Fruit fly (Drosophila melanogaster) whole organism, pupa: ENCODE results near the gene CG43246.

Experiments
- CG10348 ChIP-seq: fragments of 200-800 bp; sonication (Bioruptor generic); IDR thresholded peaks from 2 replicates; pipeline ENCODE4 v1.3.6; 2022; ENCODE audit warnings: missing biosample characterization, missing genetic modification characterization
- CG12605 ChIP-seq: fragments of 200-800 bp; sonication (Bioruptor generic); IDR thresholded peaks from 2 replicates; pipeline ENCODE4 v1.3.6; 2022; ENCODE audit warnings: missing biosample characterization, missing genetic modification characterization
- CG13204 ChIP-seq: fragments of 200-800 bp; sonication (Bioruptor generic); optimal IDR thresholded peaks from 2 replicates; lab custom pipeline; 2018; ENCODE audit warnings: missing biosample characterization, mild to moderate bottlenecking, missing genetic modification characterization, moderate library complexity
- CG14655 ChIP-seq: fragments of 200-800 bp; sonication (Bioruptor generic); optimal IDR thresholded peaks from 3 replicates; lab custom pipeline; 2017; ENCODE audit warnings: mild to moderate bottlenecking, missing biosample characterization, missing genetic modification reagents, missing genetic modification characterization
- CG15710 ChIP-seq: fragments of 200-800 bp; sonication (Bioruptor generic); optimal IDR thresholded peaks from 2 replicates; lab custom pipeline; 2018; ENCODE audit warnings: missing biosample characterization, mild to moderate bottlenecking, missing genetic modification characterization, moderate library complexity
- CG17806 ChIP-seq: fragments of 200-800 bp; sonication (Bioruptor generic); optimal IDR thresholded peaks from 2 replicates; lab custom pipeline; 2018; ENCODE audit warnings: missing biosample characterization, mild to moderate bottlenecking, missing genetic modification characterization, moderate library complexity
- CG32121 ChIP-seq: fragments of 200-800 bp; sonication (Bioruptor generic); IDR thresholded peaks from 2 replicates; pipeline ENCODE4 v1.3.6; 2022; ENCODE audit warnings: missing biosample characterization, missing genetic modification characterization
- CG34367 ChIP-seq: fragments of 200-800 bp; sonication (Bioruptor generic); optimal IDR thresholded peaks from 2 replicates; lab custom pipeline; 2018; ENCODE audit warnings: missing biosample characterization, mild to moderate bottlenecking, missing genetic modification characterization
- CG4496 ChIP-seq: fragments of 200-800 bp; sonication (Bioruptor generic); IDR thresholded peaks from 3 replicates; pipeline ENCODE4 v1.3.6; 2022; ENCODE audit warnings: missing biosample characterization, missing genetic modification characterization
- CG8159 ChIP-seq: fragments of 200-800 bp; sonication (Bioruptor generic); optimal IDR thresholded peaks from 3 replicates; lab custom pipeline; 2018; ENCODE audit warnings: missing biosample characterization, mild to moderate bottlenecking, missing genetic modification characterization, moderate library complexity
- CG8301 ChIP-seq: fragments of 200-800 bp; sonication (Bioruptor generic); optimal IDR thresholded peaks from 2 replicates; lab custom pipeline; 2018; ENCODE audit warnings: missing biosample characterization, mild to moderate bottlenecking, missing genetic modification characterization
- CG9948 ChIP-seq: fragments of 200-800 bp; sonication (Bioruptor generic); optimal IDR thresholded peaks from 2 replicates; lab custom pipeline; 2018; ENCODE audit warnings: missing biosample characterization, mild to moderate bottlenecking, missing genetic modification characterization, moderate library complexity
- D1 ChIP-seq: fragments of 200-800 bp; sonication (Bioruptor generic); optimal IDR thresholded peaks from 2 replicates; lab custom pipeline; 2018; ENCODE audit warnings: missing biosample characterization, mild to moderate bottlenecking, missing genetic modification characterization, moderate library complexity
- EcR ChIP-seq: fragments of 200-800 bp; sonication (Bioruptor generic); optimal IDR thresholded peaks from 3 replicates; lab custom pipeline; 2019; ENCODE audit warnings: missing biosample characterization, missing genetic modification characterization, mild to moderate bottlenecking, moderate library complexity, missing genetic modification reagents
- Ets98B ChIP-seq: fragments of 200-800 bp; sonication (Bioruptor generic); IDR thresholded peaks from 2 replicates; pipeline ENCODE4 v1.3.6; 2022; ENCODE audit warnings: missing biosample characterization, missing genetic modification characterization
- Pif1A ChIP-seq: fragments of 200-800 bp; sonication (Bioruptor generic); optimal IDR thresholded peaks from 3 replicates; lab custom pipeline; 2016; ENCODE audit warnings: missing biosample characterization, missing genetic modification characterization
- Pif1B ChIP-seq: fragments of 200-800 bp; sonication (Bioruptor generic); optimal IDR thresholded peaks from 3 replicates; lab custom pipeline; 2016; ENCODE audit warnings: missing biosample characterization, missing genetic modification characterization
- Snoo ChIP-seq: fragments of 200-800 bp; sonication (Bioruptor generic); optimal IDR thresholded peaks from 3 replicates; lab custom pipeline; 2017; ENCODE audit warnings: missing biosample characterization, mild to moderate bottlenecking, missing genetic modification characterization, inconsistent platforms
- fd96Ca ChIP-seq: fragments of 200-800 bp; sonication (Bioruptor generic); IDR thresholded peaks from 3 replicates; pipeline ENCODE4 v1.3.6; 2022; ENCODE audit warnings: missing biosample characterization, missing genetic modification characterization
- gl ChIP-seq: fragments of 200-800 bp; sonication (Bioruptor generic); optimal IDR thresholded peaks from 2 replicates; lab custom pipeline; 2018; ENCODE audit warnings: missing biosample characterization, mild to moderate bottlenecking, missing genetic modification characterization
- rn ChIP-seq: fragments of 200-800 bp; sonication (Bioruptor generic); IDR thresholded peaks from 2 replicates; pipeline ENCODE4 v1.3.6; 2022; ENCODE audit warnings: missing biosample characterization, missing genetic modification characterization

CG43246 gene

dm6 chr3L:14534619-14535018, 1.8 kb upstream of the CG43246 start:
- TF ChIP-seq fd96Ca (GFP tag; lab: Robert Waterston, UW) (no peak; the same call in 2 of the 3 replicates), Pif1A (GFP tag; lab: Kevin White, UChicago) (peak; percentile 67), CG14655 (GFP tag; lab: Kevin White, UChicago) (peak; percentile 85), CG9948 (peak; percentile 65), CG13204 (no peak), rn (GFP tag; lab: Robert Waterston, UW) (no peak), gl (no peak), Snoo (tag; lab: Kevin White, UChicago) (peak; percentile 7), CG10348 (no peak), CG34367 (peak; percentile 40), D1 (peak; percentile 9), CG17806 (tag; lab: Kevin White, UChicago) (peak; percentile 50), CG12605 (peak; percentile 62; the same call in 1 of the 2 replicates), CG8301 (tag; lab: Kevin White, UChicago) (peak; percentile 87), CG32121 (GFP tag; lab: Robert Waterston, UW) (peak; percentile 79), CG8159 (tag; lab: Kevin White, UChicago) (peak; percentile 68), EcR (GFP tag; lab: Kevin White, UChicago) (no peak), Ets98B (GFP tag; lab: Robert Waterston, UW) (peak; percentile 71), Pif1B (GFP tag; lab: Kevin White, UChicago) (peak; percentile 35), CG15710 (tag; lab: Kevin White, UChicago) (peak; percentile 48), CG4496 (GFP tag; lab: Robert Waterston, UW) (peak; percentile 64; the same call in 2 of the 3 replicates)

- no peak for TF ChIP-seq CG8301 (tag; lab: Kevin White, UChicago)
- TF ChIP-seq EcR (GFP tag; lab: Kevin White, UChicago) = peak; percentile 32
- TF ChIP-seq D1 = peak; percentile 89
- TF ChIP-seq gl = no peak
- peak; percentile 42; the same call in 1 of the 3 replicates for TF ChIP-seq CG4496 (GFP tag; lab: Robert Waterston, UW)
- TF ChIP-seq CG12605 = 0 out of 2 replicates have a peak, but pooled peaks have one; percentile 8
- TF ChIP-seq Ets98B (GFP tag; lab: Robert Waterston, UW) = peak; percentile 6; the same call in 1 of the 2 replicates
Measured at dm6 chr3L:14537435-14537991, 1.1 kb downstream of the CG43246 start, which contains the start of gene Mpcp2. Mpcp2 (plus strand) TSS chr3L:14537651.

- TF ChIP-seq CG8159 (tag; lab: Kevin White, UChicago) = peak; percentile 69
- TF ChIP-seq CG9948 = peak; percentile 31
- peak; percentile 45 for TF ChIP-seq Pif1B (GFP tag; lab: Kevin White, UChicago)
- peak; percentile 67 for TF ChIP-seq CG32121 (GFP tag; lab: Robert Waterston, UW)
- no peak for TF ChIP-seq D1
- no peak for TF ChIP-seq Snoo (tag; lab: Kevin White, UChicago)
- peak; percentile 70 for TF ChIP-seq Ets98B (GFP tag; lab: Robert Waterston, UW)
- 0 out of 2 replicates have a peak, but pooled peaks have one; percentile 25 for TF ChIP-seq rn (GFP tag; lab: Robert Waterston, UW)
- peak; percentile 75 for TF ChIP-seq CG14655 (GFP tag; lab: Kevin White, UChicago)
- TF ChIP-seq CG15710 (tag; lab: Kevin White, UChicago) = peak; percentile 64
- no peak for TF ChIP-seq CG10348
- TF ChIP-seq CG8301 (tag; lab: Kevin White, UChicago) = peak; percentile 45
- TF ChIP-seq CG34367 = peak; percentile 68
- peak; percentile 12; the same call in 1 of the 2 replicates for TF ChIP-seq CG12605
- TF ChIP-seq fd96Ca (GFP tag; lab: Robert Waterston, UW) = no peak
- TF ChIP-seq EcR (GFP tag; lab: Kevin White, UChicago) = peak; percentile 21
- TF ChIP-seq CG17806 (tag; lab: Kevin White, UChicago) = peak; percentile 59
- peak; percentile 85; the same call in 2 of the 3 replicates for TF ChIP-seq CG4496 (GFP tag; lab: Robert Waterston, UW)
- peak; percentile 70 for TF ChIP-seq Pif1A (GFP tag; lab: Kevin White, UChicago)
- TF ChIP-seq CG13204 = peak; percentile 61
- peak; percentile 86 for TF ChIP-seq gl
Measured at dm6 chr3L:14543971-14544655, 7.7 kb downstream of the CG43246 start.

- TF ChIP-seq Snoo (tag; lab: Kevin White, UChicago) = peak; percentile 38
- peak; percentile 62 for TF ChIP-seq CG14655 (GFP tag; lab: Kevin White, UChicago)
- no peak for TF ChIP-seq CG4496 (GFP tag; lab: Robert Waterston, UW)
- TF ChIP-seq CG15710 (tag; lab: Kevin White, UChicago) = peak; percentile 31
- no peak for TF ChIP-seq CG12605
- TF ChIP-seq CG8301 (tag; lab: Kevin White, UChicago) = peak; percentile 22
- no peak for TF ChIP-seq gl
- peak; percentile 44 for TF ChIP-seq CG9948
- peak; percentile 25 for TF ChIP-seq CG17806 (tag; lab: Kevin White, UChicago)
- TF ChIP-seq CG13204 = no peak
- no peak for TF ChIP-seq CG32121 (GFP tag; lab: Robert Waterston, UW)
- TF ChIP-seq CG10348 = no peak
- peak; percentile 49 for TF ChIP-seq CG8159 (tag; lab: Kevin White, UChicago)
- no peak for TF ChIP-seq CG34367
- no peak for TF ChIP-seq Ets98B (GFP tag; lab: Robert Waterston, UW)
- TF ChIP-seq Pif1B (GFP tag; lab: Kevin White, UChicago) = no peak
- TF ChIP-seq rn (GFP tag; lab: Robert Waterston, UW) = no peak
- peak; percentile 40 for TF ChIP-seq Pif1A (GFP tag; lab: Kevin White, UChicago)
- no peak for TF ChIP-seq fd96Ca (GFP tag; lab: Robert Waterston, UW)
- no peak for TF ChIP-seq EcR (GFP tag; lab: Kevin White, UChicago)
- peak; percentile 64 for TF ChIP-seq D1
Measured at dm6 chr3L:14544987-14545943, 8.8 kb downstream of the CG43246 start.
